Worm (Caenorhabditis elegans) whole organism, young adult: ENCODE data around the gene R10H10.3.

Experiments
- F39B2.1 ChIP-seq: fragments of 200-800 bp; sonication (Bioruptor generic); IDR thresholded peaks from 2 replicates; pipeline ENCODE4 v1.3.6; 2022; ENCODE audit warnings: missing genetic modification reagents, missing genetic modification characterization, missing compliant biosample characterization
- F57A8.1 ChIP-seq: fragments of 200-800 bp; sonication (Bioruptor generic); optimal IDR thresholded peaks from 2 replicates; lab custom pipeline; 2018; ENCODE audit warnings: mild to moderate bottlenecking, missing genetic modification characterization, moderate library complexity, missing compliant biosample characterization
- K11D2.4 ChIP-seq: fragments of 200-800 bp; sonication (Bioruptor generic); IDR thresholded peaks from 2 replicates; pipeline ENCODE4 v1.3.6; 2022; ENCODE audit warnings: missing genetic modification reagents, missing genetic modification characterization, missing compliant biosample characterization
- ZK185.1 ChIP-seq: sonication (generic microtip); optimal IDR thresholded peaks from 2 replicates; lab custom pipeline; 2016; ENCODE audit warnings: mild to moderate bottlenecking, missing genetic modification characterization, missing compliant biosample characterization; ENCODE audit not compliant: poor library complexity, severe bottlenecking
- attf-3 ChIP-seq: fragments of 200-800 bp; sonication (Bioruptor generic); conservative IDR thresholded peaks from 2 replicates; pipeline ENCODE4 v1.3.6; 2022; ENCODE audit warnings: missing genetic modification reagents, missing genetic modification characterization, missing compliant biosample characterization
- cebp-1 ChIP-seq, 2 experiments: fragments of 200-800 bp in 1 of 2; sonication (Bioruptor generic) in 1 of 2; sonication (generic microtip) in 1 of 2; IDR thresholded peaks in 1 of 2; optimal IDR thresholded peaks in 1 of 2; 2 replicates each; pipeline versions ENCODE4 v1.3.6 to Lab custom; 2017 to 2022; ENCODE audit warnings: missing compliant biosample characterization in 2 of 2, missing genetic modification characterization in 2 of 2, mild to moderate bottlenecking in 1 of 2, missing genetic modification reagents in 1 of 2, moderate library complexity in 1 of 2
- ceh-40 ChIP-seq: fragments of 200-800 bp; sonication (Bioruptor generic); IDR thresholded peaks from 2 replicates; pipeline ENCODE4 v1.3.6; 2022; ENCODE audit warnings: missing genetic modification characterization, missing compliant biosample characterization
- egl-44 ChIP-seq: fragments of 200-800 bp; sonication (Bioruptor generic); IDR thresholded peaks from 2 replicates; pipeline ENCODE4 v1.3.6; 2022; ENCODE audit warnings: missing genetic modification reagents, missing genetic modification characterization, missing compliant biosample characterization
- ets-4 ChIP-seq: fragments of 200-800 bp; sonication (Bioruptor generic); optimal IDR thresholded peaks from 2 replicates; lab custom pipeline; 2018; ENCODE audit warnings: mild to moderate bottlenecking, missing genetic modification characterization, missing compliant biosample characterization
- him-1 ChIP-seq: sonication (generic microtip); optimal IDR thresholded peaks from 2 replicates; lab custom pipeline; 2016; ENCODE audit warnings: missing genotype, missing genetic modification reagents, missing genetic modification characterization, missing compliant biosample characterization
- hmg-1.2 ChIP-seq: fragments of 200-800 bp; sonication (Bioruptor generic); IDR thresholded peaks from 2 replicates; pipeline ENCODE4 v1.3.6; 2022; ENCODE audit warnings: missing genetic modification reagents, missing genetic modification characterization, missing compliant biosample characterization
- hmg-20 ChIP-seq: fragments of 200-800 bp; sonication (Bioruptor generic); IDR thresholded peaks from 2 replicates; pipeline ENCODE4 v1.3.6; 2022; ENCODE audit warnings: missing genetic modification reagents, missing genetic modification characterization, missing compliant biosample characterization
- lin-35 ChIP-seq, 3 experiments: fragments of 150-350 bp in 2 of 3; sonication (generic microtip) in 1 of 3; optimal IDR thresholded peaks; 2 replicates each; lab custom pipeline; 2014 to 2018; ENCODE audit warnings: missing biosample characterization in 3 of 3, missing genetic modification characterization in 3 of 3, missing genetic modification reagents in 3 of 3
- lin-54 ChIP-seq: fragments of 200-800 bp; sonication (Bioruptor generic); optimal IDR thresholded peaks from 2 replicates; lab custom pipeline; 2018; ENCODE audit warnings: mild to moderate bottlenecking, missing genetic modification characterization, missing compliant biosample characterization
- madf-10 ChIP-seq: sonication (generic microtip); optimal IDR thresholded peaks from 2 replicates; lab custom pipeline; 2016; ENCODE audit warnings: mild to moderate bottlenecking, missing genetic modification characterization, missing compliant biosample characterization
- madf-3 ChIP-seq: fragments of 200-800 bp; sonication (Bioruptor generic); IDR thresholded peaks from 2 replicates; pipeline ENCODE4 v1.3.6; 2022; ENCODE audit warnings: missing genetic modification reagents, missing genetic modification characterization, missing compliant biosample characterization
- nfyb-1 ChIP-seq: fragments of 200-800 bp; sonication (Bioruptor generic); IDR thresholded peaks from 2 replicates; pipeline ENCODE4 v1.3.6; 2022; ENCODE audit warnings: missing genetic modification reagents, missing genetic modification characterization, missing compliant biosample characterization
- nhr-179 ChIP-seq: sonication (generic microtip); optimal IDR thresholded peaks from 2 replicates; lab custom pipeline; 2016; ENCODE audit warnings: mild to moderate bottlenecking, missing genetic modification characterization, missing compliant biosample characterization
- nhr-80 ChIP-seq: sonication (generic microtip); optimal IDR thresholded peaks from 2 replicates; lab custom pipeline; 2016; ENCODE audit warnings: missing genetic modification characterization, missing compliant biosample characterization
- nhr-90 ChIP-seq: sonication (generic microtip); optimal IDR thresholded peaks from 2 replicates; lab custom pipeline; 2016; ENCODE audit warnings: missing genotype, mild to moderate bottlenecking, missing genetic modification characterization, missing compliant biosample characterization
- pbrm-1 ChIP-seq: fragments of 200-800 bp; sonication (Bioruptor generic); IDR thresholded peaks from 2 replicates; pipeline ENCODE4 v1.3.6; 2022; ENCODE audit warnings: missing genetic modification reagents, missing genetic modification characterization, missing compliant biosample characterization
- rcor-1 ChIP-seq: fragments of 200-800 bp; sonication (Bioruptor generic); IDR thresholded peaks from 2 replicates; pipeline ENCODE4 v1.3.6; 2022; ENCODE audit warnings: missing genetic modification reagents, missing genetic modification characterization, missing compliant biosample characterization
- snpc-4 ChIP-seq, 5 experiments: fragments of 150-350 bp in 1 of 5; sonication (generic microtip) in 4 of 5; optimal IDR thresholded peaks; 2 replicates each; lab custom pipeline; 2014 to 2018; ENCODE audit warnings: missing genetic modification characterization in 5 of 5, missing biosample characterization in 3 of 5, antibody characterized with exemption in 2 of 5, mild to moderate bottlenecking in 2 of 5, missing compliant biosample characterization in 2 of 5, missing genotype in 2 of 5, moderate library complexity in 2 of 5, missing genetic modification reagents in 1 of 5
- tbx-9 ChIP-seq: sonication (generic microtip); optimal IDR thresholded peaks from 2 replicates; lab custom pipeline; 2016; ENCODE audit warnings: borderline replicate concordance, missing genetic modification characterization, inconsistent platforms, missing compliant biosample characterization
- zim-3 ChIP-seq: sonication (generic microtip); optimal IDR thresholded peaks from 2 replicates; lab custom pipeline; 2017; ENCODE audit warnings: mild to moderate bottlenecking, missing genetic modification characterization, moderate library complexity, missing compliant biosample characterization
- ztf-18 ChIP-seq: sonication (generic microtip); optimal IDR thresholded peaks from 2 replicates; lab custom pipeline; 2016; ENCODE audit warnings: missing genotype, mild to moderate bottlenecking, missing genetic modification characterization, missing compliant biosample characterization
- ztf-28 ChIP-seq: fragments of 200-800 bp; sonication (Bioruptor generic); IDR thresholded peaks from 2 replicates; pipeline ENCODE4 v1.3.6; 2022; ENCODE audit warnings: missing genetic modification reagents, missing genetic modification characterization, missing compliant biosample characterization

The R10H10.3 gene

ce11 chrIV:10417781-10418180 is 29.5 kb downstream of the R10H10.3 start, which contains the start of gene F13B12.6 (continued):
- TF ChIP-seq cebp-1 (GFP tag; IDR thresholded peaks at IDR 0.05; lab: Robert Waterston, UW) (no peak), cebp-1 (tag; optimal IDR thresholded peaks at IDR 0.05; lab: Kevin White, UChicago) (no peak), ztf-18 (no peak)

ce11 chrIV:10419896-10420295 is 31.6 kb downstream of the R10H10.3 start:
- TF ChIP-seq hmg-1.2 (GFP tag; lab: Robert Waterston, UW) (peak; percentile 33; the same call in 1 of the 2 replicates), F57A8.1 (GFP tag; lab: Kevin White, UChicago) (no peak), lin-35 (GFP tag; optimal IDR thresholded peaks at IDR 0.05; lab: Kevin White, UChicago) (no peak), F39B2.1 (GFP tag; lab: Robert Waterston, UW) (no peak)

- TF ChIP-seq nhr-80 (tag; lab: Kevin White, UChicago) (peak; percentile 86), him-1 (no peak), lin-54 (GFP tag; lab: Kevin White, UChicago) (no peak)
These were observed 32.1 kb downstream of the R10H10.3 start for ce11 chrIV:10420440-10420839.

ce11 chrIV:10421256-10421655 is 33.0 kb downstream of the R10H10.3 start:
- TF ChIP-seq rcor-1 (GFP tag; lab: Robert Waterston, UW) (no peak), attf-3 (GFP tag; lab: Robert Waterston, UW) (peak; percentile 50; the same call in 1 of the 2 replicates), nhr-179 (tag; lab: Kevin White, UChicago) (no peak), pbrm-1 (no peak), nhr-90 (tag; lab: Kevin White, UChicago) (no peak), hmg-1.2 (GFP tag; lab: Robert Waterston, UW) (peak; percentile 53; the same call in 1 of the 2 replicates), egl-44 (GFP tag; lab: Robert Waterston, UW) (no peak), zim-3 (no peak), ztf-28 (GFP tag; lab: Robert Waterston, UW) (no peak), ZK185.1 (tag; lab: Kevin White, UChicago) (no peak), K11D2.4 (GFP tag; lab: Robert Waterston, UW) (no peak), ceh-40 (GFP tag; lab: Robert Waterston, UW) (no peak), ets-4 (GFP tag; lab: Kevin White, UChicago) (no peak)

- TF ChIP-seq tbx-9 (tag; lab: Kevin White, UChicago), result no peak
- TF ChIP-seq snpc-4 (GFP tag; optimal IDR thresholded peaks at IDR 0.05; lab: Kevin White, UChicago), result no peak
- peak in 1 of 4 experiments; percentile 11 for TF ChIP-seq snpc-4 (tag; optimal IDR thresholded peaks at IDR 0.05; lab: Kevin White, UChicago)
- TF ChIP-seq attf-3 (GFP tag; lab: Robert Waterston, UW), result 0 out of 2 replicates have a peak, but pooled peaks have one; percentile 32
These were observed 33.9 kb downstream of the R10H10.3 start for ce11 chrIV:10422230-10422629.

ce11 chrIV:10424535-10424934 is 36.2 kb downstream of the R10H10.3 start, which contains the start of gene F13B12.1:
TSS of gene F13B12.1 (minus strand) at chrIV:10424635.
- TF ChIP-seq madf-10 (tag; lab: Kevin White, UChicago) (no peak), nfyb-1 (GFP tag; lab: Robert Waterston, UW) (no peak), tbx-9 (tag; lab: Kevin White, UChicago) (no peak), hmg-20 (GFP tag; lab: Robert Waterston, UW) (no peak), madf-3 (no peak)
